Fruit fly (Drosophila melanogaster): ENCODE measurements around the gene Rap1.

Gene Rap1

DNA sequence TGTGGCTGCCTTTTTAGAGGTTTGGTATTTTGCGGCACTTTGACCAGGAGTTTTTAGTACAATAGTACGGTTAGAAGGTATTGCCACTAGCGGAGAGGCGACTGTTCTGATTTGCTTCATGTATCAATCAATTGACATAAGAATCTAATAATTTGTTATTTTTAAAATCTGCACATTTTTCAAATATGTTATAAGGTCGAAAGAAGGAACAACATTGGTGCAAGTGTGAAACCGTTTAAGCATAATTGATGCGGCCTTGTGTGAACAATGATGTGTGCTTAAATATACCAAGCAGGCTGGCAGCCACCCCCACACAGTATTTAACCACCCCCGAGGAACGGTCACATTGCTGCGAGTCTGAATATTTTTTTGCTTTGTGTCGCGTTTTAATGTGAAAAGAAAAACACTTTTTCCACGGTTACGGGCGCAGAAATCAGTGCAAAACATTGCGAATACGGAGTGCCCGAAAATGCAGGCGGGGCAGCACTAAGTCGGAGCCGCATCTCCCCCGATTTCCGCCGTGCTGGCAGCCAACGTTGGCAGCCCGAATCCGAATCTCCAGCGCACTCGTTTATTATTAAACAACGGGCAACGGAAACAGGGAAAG, 3.2 kb upstream of the Rap1 start, which contains the start of the genes HBS1 and CG12025 (continued):
- TF ChIP-seq Fer2 (tag; optimal IDR thresholded peaks at IDR 0.05) (peak; percentile 32), chm (GFP tag; IDR thresholded peaks at IDR 0.05) (0 out of 2 replicates have a peak, but pooled peaks have one; percentile 25), CG14441 (GFP tag; IDR thresholded peaks at IDR 0.05) (peak; percentile 69), Sox102F (GFP tag; optimal IDR thresholded peaks at IDR 0.05) (peak; percentile 46), schlank (tag; optimal IDR thresholded peaks at IDR 0.05) (no peak), trem (tag; optimal IDR thresholded peaks at IDR 0.05) (peak; percentile 74), sim (GFP tag; IDR thresholded peaks at IDR 0.05) (no peak), sens-2 (GFP tag; IDR thresholded peaks at IDR 0.05) (no peak), tap (tag; optimal IDR thresholded peaks at IDR 0.05) (no peak), CG2202 (tag; optimal IDR thresholded peaks at IDR 0.05) (peak; percentile 6), crol (GFP tag; IDR thresholded peaks at IDR 0.05) (no peak), CG9215 (GFP tag; IDR thresholded peaks at IDR 0.05) (peak; percentile 71), sisA (GFP tag; IDR thresholded peaks at IDR 0.05) (peak; percentile 62), tin (GFP tag; optimal IDR thresholded peaks at IDR 0.05) (peak; percentile 61), pzg (GFP tag; optimal IDR thresholded peaks at IDR 0.05) (peak; percentile 87), rib (GFP tag; IDR thresholded peaks at IDR 0.05) (no peak), cwo (GFP tag; optimal IDR thresholded peaks at IDR 0.05) (peak; percentile 5), Atf6 (GFP tag; IDR thresholded peaks at IDR 0.05) (peak; percentile 59), Hmx (GFP tag; optimal IDR thresholded peaks at IDR 0.05) (no peak), CG11247 (GFP tag; IDR thresholded peaks at IDR 0.05) (peak; percentile 49; the same call in 1 of the 2 replicates), bab2 (GFP tag; optimal IDR thresholded peaks at IDR 0.05) (peak; percentile 56), CTCF (GFP tag; optimal IDR thresholded peaks at IDR 0.05) (no peak), CG10147 (GFP tag; optimal IDR thresholded peaks at IDR 0.05) (no peak), CG9727 (GFP tag; optimal IDR thresholded peaks at IDR 0.05) (peak; percentile 49), onecut (GFP tag; IDR thresholded peaks at IDR 0.05) (peak; percentile 5; the same call in 1 of the 2 replicates), dmrt11E (tag; optimal IDR thresholded peaks at IDR 0.05) (peak; percentile 54), HmgZ (tag; optimal IDR thresholded peaks at IDR 0.05) (peak; percentile 71), Blimp-1 (GFP tag; optimal IDR thresholded peaks at IDR 0.05) (no peak), CG2875 (GFP tag; optimal IDR thresholded peaks at IDR 0.05) (no peak), scrt (GFP tag; optimal IDR thresholded peaks at IDR 0.05) (no peak), CG17361 (GFP tag; IDR thresholded peaks at IDR 0.05) (peak; percentile 73), Mad (GFP tag; optimal IDR thresholded peaks at IDR 0.05) (peak; percentile 34), CG11560 (tag; IDR thresholded peaks at IDR 0.05) (no peak), Sry-δ (GFP tag; optimal IDR thresholded peaks at IDR 0.05) (peak; percentile 63), CG15011 (GFP tag; optimal IDR thresholded peaks at IDR 0.05) (no peak), CG14860 (GFP tag; IDR thresholded peaks at IDR 0.05; ENCODE audit: partially characterized antibody) (no peak), CG30431 (GFP tag; optimal IDR thresholded peaks at IDR 0.05) (peak; percentile 31), CG7928 (GFP tag; optimal IDR thresholded peaks at IDR 0.05) (no peak), HHEX (GFP tag; optimal IDR thresholded peaks at IDR 0.05) (no peak), CG32772 (GFP tag; IDR thresholded peaks at IDR 0.05) (peak; percentile 40; the same call in 1 of the 2 replicates), Poxn (GFP tag; IDR thresholded peaks at IDR 0.05) (0 out of 2 replicates have a peak, but pooled peaks have one; percentile 8), CG10979 (tag; optimal IDR thresholded peaks at IDR 0.05) (peak; percentile 13), CG6813 (GFP tag; optimal IDR thresholded peaks at IDR 0.05) (no peak), CG13775 (GFP tag; optimal IDR thresholded peaks at IDR 0.05) (peak; percentile 57), ewg (GFP tag; optimal IDR thresholded peaks at IDR 0.05) (peak; percentile 66), unpg (GFP tag; optimal IDR thresholded peaks at IDR 0.05) (peak; percentile 40), CG14014 (GFP tag; IDR thresholded peaks at IDR 0.05) (peak; percentile 68), sens (GFP tag) (peak; percentile 94), CG30020 (tag; optimal IDR thresholded peaks at IDR 0.05) (peak; percentile 94), ATbp (GFP tag; optimal IDR thresholded peaks at IDR 0.05) (no peak), CG1602 (GFP tag; optimal IDR thresholded peaks at IDR 0.05) (peak; percentile 48)

Measured in whole organism, embryonic.